Fruit fly (Drosophila melanogaster) whole organism, embryonic: Measurements from ENCODE around the gene Lamtor3.

Experiments used
- Abd-B ChIP-seq: fragments of 200-800 bp; sonication (Bioruptor generic); optimal IDR thresholded peaks from 2 replicates; lab custom pipeline; 2018; ENCODE audit warnings: missing biosample characterization, mild to moderate bottlenecking, missing genetic modification characterization, moderate library complexity
- Blimp-1 ChIP-seq: fragments of 200-800 bp; sonication (Bioruptor generic); optimal IDR thresholded peaks from 3 replicates; lab custom pipeline; 2018; ENCODE audit warnings: missing biosample characterization, missing genetic modification characterization, mild to moderate bottlenecking, moderate library complexity, missing genetic modification reagents
- CG10979 ChIP-seq: fragments of 200-800 bp; sonication (Bioruptor generic); optimal IDR thresholded peaks from 2 replicates; lab custom pipeline; 2018; ENCODE audit warnings: missing biosample characterization, mild to moderate bottlenecking, missing genetic modification characterization, moderate library complexity
- CG11398 ChIP-seq: fragments of 200-800 bp; sonication (Bioruptor generic); optimal IDR thresholded peaks from 2 replicates; lab custom pipeline; 2016; ENCODE audit warnings: missing biosample characterization, missing genetic modification characterization
- CG12299 ChIP-seq: fragments of 200-800 bp; sonication (Bioruptor generic); optimal IDR thresholded peaks from 2 replicates; lab custom pipeline; 2018; ENCODE audit warnings: missing biosample characterization, mild to moderate bottlenecking, missing genetic modification characterization
- CG15514 ChIP-seq: fragments of 200-800 bp; sonication (Bioruptor generic); optimal IDR thresholded peaks from 3 replicates; lab custom pipeline; 2017; ENCODE audit warnings: missing biosample characterization, missing genetic modification characterization, mild to moderate bottlenecking, moderate library complexity, missing genetic modification reagents
- CG15696 ChIP-seq: fragments of 200-800 bp; sonication (Bioruptor generic); optimal IDR thresholded peaks from 2 replicates; lab custom pipeline; 2019; ENCODE audit warnings: missing biosample characterization, mild to moderate bottlenecking, missing genetic modification characterization, moderate library complexity
- CG17186 ChIP-seq: fragments of 200-800 bp; sonication (Bioruptor generic); optimal IDR thresholded peaks from 3 replicates; lab custom pipeline; 2017; ENCODE audit warnings: missing biosample characterization, missing genetic modification reagents, missing genetic modification characterization
- CG18476 ChIP-seq: fragments of 200-800 bp; sonication (Bioruptor generic); optimal IDR thresholded peaks from 2 replicates; lab custom pipeline; 2016; ENCODE audit warnings: missing biosample characterization, mild to moderate bottlenecking, missing genetic modification characterization
- CG2889 ChIP-seq: fragments of 200-800 bp; sonication (Bioruptor generic); IDR thresholded peaks from 3 replicates; pipeline ENCODE4 v1.3.6; 2022; ENCODE audit warnings: missing biosample characterization, missing genetic modification characterization
- CG3065 ChIP-seq: fragments of 200-800 bp; sonication (Bioruptor generic); optimal IDR thresholded peaks from 2 replicates; lab custom pipeline; 2016; ENCODE audit warnings: missing biosample characterization, missing genetic modification characterization
- CG32532 ChIP-seq: fragments of 200-800 bp; sonication (Bioruptor generic); IDR thresholded peaks from 2 replicates; pipeline ENCODE4 v1.3.6; 2022; ENCODE audit warnings: missing biosample characterization, missing genetic modification characterization
- CG32767 ChIP-seq: fragments of 200-800 bp; sonication (Bioruptor generic); IDR thresholded peaks from 2 replicates; pipeline ENCODE4 v1.3.6; 2022; ENCODE audit warnings: missing biosample characterization, missing genetic modification characterization
- CG4328 ChIP-seq: fragments of 200-800 bp; sonication (Bioruptor generic); optimal IDR thresholded peaks from 3 replicates; lab custom pipeline; 2017; ENCODE audit warnings: missing biosample characterization, missing genetic modification reagents, missing genetic modification characterization
- CG4617 ChIP-seq: fragments of 200-800 bp; sonication (Bioruptor generic); optimal IDR thresholded peaks from 3 replicates; lab custom pipeline; 2016; ENCODE audit warnings: missing biosample characterization, missing genetic modification characterization, borderline replicate concordance
- CG4820 ChIP-seq: fragments of 200-800 bp; sonication (Bioruptor generic); optimal IDR thresholded peaks from 3 replicates; lab custom pipeline; 2016; ENCODE audit warnings: missing biosample characterization, missing genetic modification characterization
- CG5245 ChIP-seq: fragments of 200-800 bp; sonication (Bioruptor generic); optimal IDR thresholded peaks from 3 replicates; lab custom pipeline; 2016; ENCODE audit warnings: missing biosample characterization, missing genetic modification characterization
- CG7372 ChIP-seq: fragments of 200-800 bp; sonication (Bioruptor generic); IDR thresholded peaks from 2 replicates; pipeline ENCODE4 v1.3.6; 2022; ENCODE audit warnings: missing biosample characterization, missing genetic modification characterization
- CG7745 ChIP-seq: fragments of 200-800 bp; sonication (Bioruptor generic); optimal IDR thresholded peaks from 2 replicates; lab custom pipeline; 2018; ENCODE audit warnings: missing biosample characterization, mild to moderate bottlenecking, missing genetic modification characterization, moderate library complexity
- CG7928 ChIP-seq: fragments of 200-800 bp; sonication (Bioruptor generic); optimal IDR thresholded peaks from 2 replicates; lab custom pipeline; 2017; ENCODE audit warnings: missing biosample characterization, mild to moderate bottlenecking, missing genetic modification characterization
- CG8089 ChIP-seq: fragments of 200-800 bp; sonication (Bioruptor generic); optimal IDR thresholded peaks from 3 replicates; lab custom pipeline; 2016; ENCODE audit warnings: missing biosample characterization, missing genetic modification characterization
- CrebB ChIP-seq: fragments of 200-800 bp; sonication (Bioruptor generic); optimal IDR thresholded peaks from 3 replicates; lab custom pipeline; 2018; ENCODE audit warnings: missing biosample characterization, mild to moderate bottlenecking, missing genetic modification characterization
- Deaf1 ChIP-seq: fragments of 200-800 bp; optimal IDR thresholded peaks from 3 replicates; lab custom pipeline; 2019; ENCODE audit warnings: missing biosample characterization, mild to moderate bottlenecking, missing genetic modification characterization, moderate library complexity
- E2f1 ChIP-seq: fragments of 200-800 bp; sonication (Bioruptor generic); IDR thresholded peaks from 2 replicates; pipeline ENCODE4 v1.3.6; 2022; ENCODE audit warnings: missing biosample characterization, missing genetic modification characterization
- Elba2 ChIP-seq: fragments of 200-800 bp; sonication (Bioruptor generic); optimal IDR thresholded peaks from 3 replicates; lab custom pipeline; 2016; ENCODE audit warnings: missing biosample characterization, missing genetic modification characterization
- Hsf ChIP-seq: fragments of 200-800 bp; sonication (Bioruptor generic); optimal IDR thresholded peaks from 3 replicates; lab custom pipeline; 2016; ENCODE audit warnings: missing biosample characterization, missing genetic modification characterization
- Sox102F ChIP-seq: fragments of 200-800 bp; sonication (Bioruptor generic); optimal IDR thresholded peaks from 2 replicates; lab custom pipeline; 2018; ENCODE audit warnings: missing biosample characterization, mild to moderate bottlenecking, missing genetic modification characterization, moderate library complexity
- ap ChIP-seq: fragments of 200-800 bp; sonication (Bioruptor generic); IDR thresholded peaks from 2 replicates; pipeline ENCODE4 v1.3.6; 2022; ENCODE audit warnings: missing biosample characterization, missing genetic modification characterization
- bowl ChIP-seq: fragments of 200-800 bp; sonication (Bioruptor generic); IDR thresholded peaks from 2 replicates; pipeline ENCODE4 v1.3.6; 2022; ENCODE audit warnings: missing biosample characterization, missing genetic modification characterization
- bsh ChIP-seq, 2 experiments: fragments of 200-800 bp; sonication (Bioruptor generic); optimal IDR thresholded peaks; 2 replicates each; lab custom pipeline; 2017 to 2018; ENCODE audit warnings: mild to moderate bottlenecking in 2 of 2, missing biosample characterization in 2 of 2, missing genetic modification characterization in 2 of 2, moderate library complexity in 1 of 2
- btn ChIP-seq: fragments of 200-800 bp; sonication (Bioruptor generic); optimal IDR thresholded peaks from 2 replicates; lab custom pipeline; 2016; ENCODE audit warnings: missing biosample characterization, missing genetic modification characterization
- crc ChIP-seq: fragments of 200-800 bp; sonication (Bioruptor generic); optimal IDR thresholded peaks from 2 replicates; lab custom pipeline; 2016; ENCODE audit warnings: missing biosample characterization, missing genetic modification characterization
- danr ChIP-seq: fragments of 200-800 bp; sonication (Bioruptor generic); IDR thresholded peaks from 2 replicates; pipeline ENCODE4 v1.3.6; 2022; ENCODE audit warnings: missing biosample characterization, missing genetic modification characterization
- disco-r ChIP-seq: fragments of 200-800 bp; sonication (Bioruptor generic); optimal IDR thresholded peaks from 2 replicates; lab custom pipeline; 2016; ENCODE audit warnings: missing biosample characterization, missing genetic modification characterization
- en ChIP-seq: fragments of 200-800 bp; sonication (Bioruptor generic); optimal IDR thresholded peaks from 2 replicates; lab custom pipeline; 2016; ENCODE audit warnings: missing biosample characterization, missing genetic modification characterization
- ewg ChIP-seq: fragments of 200-800 bp; sonication (Bioruptor generic); optimal IDR thresholded peaks from 3 replicates; lab custom pipeline; 2017; ENCODE audit warnings: mild to moderate bottlenecking, missing biosample characterization, missing genetic modification reagents, missing genetic modification characterization
- gro ChIP-seq: fragments of 200-800 bp; sonication (Bioruptor generic); optimal IDR thresholded peaks from 2 replicates; lab custom pipeline; 2016; ENCODE audit warnings: missing biosample characterization, missing genetic modification characterization
- h ChIP-seq: fragments of >200 bp; optimal IDR thresholded peaks from 2 replicates; lab custom pipeline; 2017
- ham ChIP-seq: fragments of 200-800 bp; sonication (Bioruptor generic); IDR thresholded peaks from 2 replicates; pipeline ENCODE4 v1.3.6; 2022; ENCODE audit warnings: missing biosample characterization, missing genetic modification characterization
- hth ChIP-seq: fragments of >200 bp; optimal IDR thresholded peaks from 2 replicates; lab custom pipeline; 2017; ENCODE audit warnings: inconsistent platforms
- mam ChIP-seq: fragments of 200-800 bp; sonication (Bioruptor generic); optimal IDR thresholded peaks from 3 replicates; lab custom pipeline; 2016; ENCODE audit warnings: missing biosample characterization, missing genetic modification characterization
- nau ChIP-seq: fragments of 200-800 bp; sonication (Bioruptor generic); optimal IDR thresholded peaks from 3 replicates; lab custom pipeline; 2017; ENCODE audit warnings: missing biosample characterization, mild to moderate bottlenecking, missing genetic modification characterization, missing genetic modification reagents
- oc ChIP-seq: fragments of 200-800 bp; sonication (Bioruptor generic); optimal IDR thresholded peaks from 2 replicates; lab custom pipeline; 2018; ENCODE audit warnings: missing biosample characterization, mild to moderate bottlenecking, missing genetic modification characterization, moderate library complexity
- ro ChIP-seq: fragments of 200-800 bp; sonication (Bioruptor generic); IDR thresholded peaks from 2 replicates; pipeline ENCODE4 v1.3.6; 2022; ENCODE audit warnings: missing biosample characterization, missing genetic modification characterization
- sd ChIP-seq: fragments of 200-800 bp; sonication (Bioruptor generic); optimal IDR thresholded peaks from 3 replicates; lab custom pipeline; 2018; ENCODE audit warnings: missing biosample characterization, mild to moderate bottlenecking, missing genetic modification characterization, moderate library complexity
- sens-2 ChIP-seq: fragments of 200-800 bp; sonication (Bioruptor generic); IDR thresholded peaks from 2 replicates; pipeline ENCODE4 v1.3.6; 2022; ENCODE audit warnings: missing biosample characterization, missing genetic modification characterization
- slp2 ChIP-seq: fragments of 200-800 bp; sonication (Bioruptor generic); optimal IDR thresholded peaks from 2 replicates; lab custom pipeline; 2016; ENCODE audit warnings: missing biosample characterization, missing genetic modification characterization
- usp ChIP-seq: fragments of >200 bp; optimal IDR thresholded peaks from 2 replicates; lab custom pipeline; 2017; ENCODE audit warnings: missing biosample characterization, missing genetic modification characterization

Gene Lamtor3

DNA sequence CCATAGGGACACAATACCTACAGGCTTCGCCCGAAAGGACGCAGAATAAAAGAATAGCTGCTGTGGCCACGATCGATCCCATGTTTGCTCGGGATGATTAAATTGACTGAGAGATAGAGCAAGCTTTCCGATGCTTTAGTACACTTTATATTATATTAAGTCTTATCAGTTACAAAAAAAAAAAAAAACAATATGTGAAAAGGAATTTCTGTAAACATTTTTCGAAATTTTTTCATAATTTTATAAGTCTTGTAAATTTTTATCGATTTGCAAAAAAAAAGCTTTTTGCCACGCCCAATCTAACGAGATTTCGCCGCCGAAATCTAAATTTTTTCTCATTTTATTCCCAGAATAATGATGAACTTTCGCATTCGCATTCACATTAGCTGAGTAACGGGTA, 23.1 kb upstream of the Lamtor3 start, which contains the start of gene CG18563:
Gene CG18563, minus strand, starts transcription at position 101 of the 400 bp plus-strand sequence.
- TF ChIP-seq bsh (GFP tag; optimal IDR thresholded peaks at IDR 0.05; lab: Kevin White, UChicago): no peak

DNA sequence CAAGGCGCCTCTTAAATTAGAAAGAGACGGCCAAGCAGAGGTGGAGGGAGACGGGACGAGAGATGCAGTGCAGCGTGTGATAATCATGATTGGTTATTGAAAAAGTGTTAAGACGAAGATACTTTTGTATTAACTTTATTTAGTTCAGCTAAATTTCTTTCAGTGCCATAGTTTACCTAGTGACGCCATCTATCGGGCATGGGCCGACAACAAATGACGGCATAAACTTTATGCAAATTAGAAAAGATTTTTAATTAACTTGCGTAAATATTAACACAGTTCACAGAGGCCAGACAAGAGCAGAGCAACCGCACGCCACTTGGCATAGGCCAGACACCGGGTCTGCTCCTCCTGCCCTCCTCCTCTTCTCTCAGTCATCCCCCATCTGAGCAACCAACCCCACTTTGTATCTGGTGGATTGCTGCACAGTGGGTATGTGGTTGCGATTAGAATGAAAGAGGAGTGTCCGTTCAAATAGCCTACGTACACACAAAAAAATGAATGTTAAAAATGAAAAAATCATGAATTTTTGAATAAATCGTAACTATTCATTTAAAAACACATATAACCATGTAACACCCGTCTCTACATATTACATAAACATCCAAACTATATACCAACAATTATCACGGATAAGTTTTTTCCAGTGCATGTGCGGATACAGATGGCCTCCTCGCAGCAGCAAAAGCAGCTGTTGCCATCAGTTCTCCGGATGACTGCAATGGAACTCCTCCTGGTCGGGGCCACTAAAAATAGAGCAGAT, 14.9 kb upstream of the Lamtor3 start:
- TF ChIP-seq CG7745: no peak
- TF ChIP-seq hth (lab: Kevin White, UChicago): no peak
- TF ChIP-seq ham (GFP tag; lab: Robert Waterston, UW): no peak
- peak; percentile 69 for TF ChIP-seq en (GFP tag; lab: Kevin White, UChicago)
- TF ChIP-seq gro (GFP tag; lab: Kevin White, UChicago): peak; percentile 40
- TF ChIP-seq Deaf1: no peak
- peak; percentile 72 for TF ChIP-seq CG32532 (GFP tag; lab: Robert Waterston, UW)
- TF ChIP-seq CG3065 (GFP tag; lab: Kevin White, UChicago): peak; percentile 20
- TF ChIP-seq CG7372 (GFP tag; lab: Robert Waterston, UW): peak; percentile 67
- peak; percentile 58 for TF ChIP-seq CG18476 (GFP tag; lab: Kevin White, UChicago)
- peak; percentile 82 for TF ChIP-seq btn
- TF ChIP-seq ewg (GFP tag; lab: Kevin White, UChicago): peak; percentile 72
- no peak for TF ChIP-seq Elba2 (GFP tag; lab: Kevin White, UChicago)
- peak; percentile 84 for TF ChIP-seq Hsf (GFP tag; lab: Kevin White, UChicago)
- peak; percentile 97 for TF ChIP-seq nau (GFP tag; lab: Kevin White, UChicago)
- peak; percentile 26 for TF ChIP-seq CG11398 (GFP tag; lab: Kevin White, UChicago)
- peak; percentile 67 for TF ChIP-seq CG8089
- peak; percentile 79 for TF ChIP-seq CG32767 (GFP tag; lab: Robert Waterston, UW)
- TF ChIP-seq E2f1 (GFP tag; lab: Robert Waterston, UW): peak; percentile 71
- peak; percentile 44 for TF ChIP-seq disco-r (GFP tag; lab: Kevin White, UChicago)
- TF ChIP-seq CG17186: peak; percentile 37
- peak; percentile 38 for TF ChIP-seq CG4617 (GFP tag; lab: Kevin White, UChicago)
- peak; percentile 68 for TF ChIP-seq CG5245 (GFP tag; lab: Kevin White, UChicago)
- TF ChIP-seq danr (GFP tag; lab: Robert Waterston, UW): peak; percentile 62
- TF ChIP-seq mam: peak; percentile 82
- TF ChIP-seq Abd-B (GFP tag; lab: Kevin White, UChicago): peak; percentile 63
- peak; percentile 54 for TF ChIP-seq CG15514 (GFP tag; lab: Kevin White, UChicago)
- peak; percentile 69 for TF ChIP-seq slp2 (GFP tag; lab: Kevin White, UChicago)
- TF ChIP-seq h (lab: Kevin White, UChicago): no peak
- TF ChIP-seq ap: peak; percentile 69; the same call in 1 of the 2 replicates
- TF ChIP-seq usp (GFP tag; lab: Kevin White, UChicago): no peak
- TF ChIP-seq CG4820 (GFP tag; lab: Kevin White, UChicago): peak; percentile 75
- peak; percentile 87 for TF ChIP-seq Blimp-1 (GFP tag; lab: Kevin White, UChicago)
- TF ChIP-seq ro (GFP tag; lab: Robert Waterston, UW): peak; percentile 46; the same call in 1 of the 2 replicates
- peak; percentile 61; the same call in 2 of the 3 replicates for TF ChIP-seq CG2889 (GFP tag; lab: Robert Waterston, UW)
- peak; percentile 90 for TF ChIP-seq Sox102F (GFP tag; lab: Kevin White, UChicago)
- TF ChIP-seq sens-2 (GFP tag; lab: Robert Waterston, UW): peak; percentile 56; the same call in 1 of the 2 replicates
- peak; percentile 66; the same call in 1 of the 2 replicates for TF ChIP-seq bowl (GFP tag; lab: Robert Waterston, UW)
- no peak for TF ChIP-seq sd (tag; lab: Kevin White, UChicago)
- TF ChIP-seq CG4328 (GFP tag; lab: Kevin White, UChicago): peak; percentile 74
- TF ChIP-seq oc: peak; percentile 85
- TF ChIP-seq CG10979 (tag; lab: Kevin White, UChicago): peak; percentile 89
- peak; percentile 71 for TF ChIP-seq CG12299 (tag; lab: Kevin White, UChicago)
- TF ChIP-seq crc: peak; percentile 74
- TF ChIP-seq CrebB: peak; percentile 75
- peak; percentile 25 for TF ChIP-seq CG7928
- peak; percentile 74 for TF ChIP-seq CG15696 (tag; lab: Kevin White, UChicago)
